Fruit fly (Drosophila melanogaster) whole organism, pupa: Measurements from ENCODE around the gene Alms1a.
A peak's percentile ranks its signal among the peaks of the same experiment; 100 is the strongest.

Experiments
- CG13204 ChIP-seq: fragments of 200-800 bp; sonication (Bioruptor generic); optimal IDR thresholded peaks from 2 replicates; lab custom pipeline; 2018; ENCODE audit warnings: missing biosample characterization, mild to moderate bottlenecking, missing genetic modification characterization, moderate library complexity
- CG14655 ChIP-seq: fragments of 200-800 bp; sonication (Bioruptor generic); optimal IDR thresholded peaks from 3 replicates; lab custom pipeline; 2017; ENCODE audit warnings: mild to moderate bottlenecking, missing biosample characterization, missing genetic modification reagents, missing genetic modification characterization
- CG34367 ChIP-seq: fragments of 200-800 bp; sonication (Bioruptor generic); optimal IDR thresholded peaks from 2 replicates; lab custom pipeline; 2018; ENCODE audit warnings: missing biosample characterization, mild to moderate bottlenecking, missing genetic modification characterization
- CG8301 ChIP-seq: fragments of 200-800 bp; sonication (Bioruptor generic); optimal IDR thresholded peaks from 2 replicates; lab custom pipeline; 2018; ENCODE audit warnings: missing biosample characterization, mild to moderate bottlenecking, missing genetic modification characterization
- EcR ChIP-seq: fragments of 200-800 bp; sonication (Bioruptor generic); optimal IDR thresholded peaks from 3 replicates; lab custom pipeline; 2019; ENCODE audit warnings: missing biosample characterization, missing genetic modification characterization, mild to moderate bottlenecking, moderate library complexity, missing genetic modification reagents
- Pif1A ChIP-seq: fragments of 200-800 bp; sonication (Bioruptor generic); optimal IDR thresholded peaks from 3 replicates; lab custom pipeline; 2016; ENCODE audit warnings: missing biosample characterization, missing genetic modification characterization
- fd96Ca ChIP-seq: fragments of 200-800 bp; sonication (Bioruptor generic); IDR thresholded peaks from 3 replicates; pipeline ENCODE4 v1.3.6; 2022; ENCODE audit warnings: missing biosample characterization, missing genetic modification characterization

DNA sequence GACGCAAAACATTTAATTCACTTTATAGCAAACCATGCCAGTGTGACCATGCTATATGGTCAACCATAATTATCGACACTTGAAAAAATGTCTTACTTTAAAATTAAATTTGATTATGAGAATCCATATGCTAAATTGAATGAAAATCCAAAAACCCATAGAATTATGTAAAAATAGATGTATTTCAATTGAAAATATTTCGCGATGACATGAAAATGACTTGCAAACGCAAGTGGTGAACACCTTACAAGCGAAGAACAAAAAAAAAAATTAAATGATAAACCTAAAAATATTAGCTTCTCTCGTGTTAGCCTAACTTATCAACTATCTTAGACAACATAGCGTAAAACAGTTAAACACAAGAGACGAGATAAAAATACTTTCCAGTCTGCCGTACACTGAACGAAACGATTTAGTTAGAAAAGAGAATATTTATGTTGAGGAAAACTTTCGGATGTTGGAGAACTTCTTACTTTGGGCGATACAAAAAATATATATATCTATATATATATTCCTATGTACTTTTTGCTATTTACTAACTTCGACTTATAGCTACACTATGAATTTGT, 44.1 kb upstream of the Alms1a start:
- TF ChIP-seq CG34367 (tag; lab: Kevin White, UChicago) (peak; percentile 51), CG8301 (tag; lab: Kevin White, UChicago) (peak; percentile 55), EcR (no peak), fd96Ca (GFP tag; lab: Robert Waterston, UW) (no peak), CG14655 (GFP tag; lab: Kevin White, UChicago) (peak; percentile 59), Pif1A (peak; percentile 64), CG13204 (no peak)
